Worm (Caenorhabditis elegans): ENCODE results near the gene C04G2.10.

DNA sequence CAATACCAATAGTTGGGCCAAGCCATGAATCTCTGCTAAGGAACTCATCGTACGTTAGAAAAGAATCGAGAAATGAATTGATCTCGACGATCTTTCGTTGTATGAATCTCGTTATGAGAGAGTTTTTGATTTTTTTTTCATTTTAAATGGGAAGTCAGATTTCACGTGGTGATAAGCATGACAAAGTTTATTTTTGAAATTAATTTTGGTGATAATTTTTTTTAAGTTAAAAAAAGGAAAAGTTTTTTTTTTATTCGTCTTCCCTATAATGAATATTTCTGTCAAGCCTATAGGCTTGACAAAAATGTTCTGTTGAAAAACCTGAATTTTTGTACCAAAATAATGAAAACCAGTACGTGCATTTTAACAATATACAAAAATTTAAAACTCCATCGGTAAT lies 20.6 kb downstream of the C04G2.10 start, which contains the start of gene K08F4.5:
- TF ChIP-seq ets-4 (tag; optimal IDR thresholded peaks at IDR 0.05): no peak
- no peak for TF ChIP-seq ama-1 (optimal IDR thresholded peaks at IDR 0.05)
- no peak for TF ChIP-seq hlh-30 (tag; optimal IDR thresholded peaks at IDR 0.05; ENCODE audit: insufficient read depth)
